Fruit fly (Drosophila melanogaster) whole organism, embryonic: Measurements from ENCODE around the gene CG6766.

Experiments
- CG1024 ChIP-seq: fragments of 200-800 bp; sonication (Bioruptor generic); IDR thresholded peaks from 2 replicates; pipeline ENCODE4 v1.3.6; 2022; ENCODE audit warnings: missing biosample characterization, missing genetic modification characterization
- CG11247 ChIP-seq: fragments of 200-800 bp; sonication (Bioruptor generic); IDR thresholded peaks from 2 replicates; pipeline ENCODE4 v1.3.6; 2022; ENCODE audit warnings: missing biosample characterization, missing genetic modification characterization
- CG11456 ChIP-seq: fragments of 200-800 bp; sonication (Bioruptor generic); IDR thresholded peaks from 3 replicates; pipeline ENCODE4 v1.3.6; 2022; ENCODE audit warnings: missing biosample characterization, missing genetic modification characterization
- CG15479 ChIP-seq: fragments of 200-800 bp; sonication (Bioruptor generic); optimal IDR thresholded peaks from 3 replicates; lab custom pipeline; 2019; ENCODE audit warnings: missing biosample characterization, mild to moderate bottlenecking, missing genetic modification characterization, moderate library complexity
- CG15601 ChIP-seq: fragments of 200-800 bp; sonication (Bioruptor generic); optimal IDR thresholded peaks from 3 replicates; lab custom pipeline; 2019; ENCODE audit warnings: missing biosample characterization, mild to moderate bottlenecking, missing genetic modification characterization, moderate library complexity
- CG18011 ChIP-seq: fragments of 200-800 bp; sonication (Bioruptor generic); optimal IDR thresholded peaks from 2 replicates; lab custom pipeline; 2017; ENCODE audit warnings: missing biosample characterization, missing genetic modification characterization, mild to moderate bottlenecking, moderate library complexity, missing genotype
- CG1832 ChIP-seq: fragments of 200-800 bp; sonication (Bioruptor generic); optimal IDR thresholded peaks from 2 replicates; lab custom pipeline; 2017; ENCODE audit warnings: missing biosample characterization, mild to moderate bottlenecking, missing genetic modification characterization, inconsistent platforms
- CG18599 ChIP-seq: fragments of 200-800 bp; sonication (Bioruptor generic); optimal IDR thresholded peaks from 3 replicates; lab custom pipeline; 2017; ENCODE audit warnings: missing biosample characterization, missing genetic modification characterization, mild to moderate bottlenecking, moderate library complexity, missing genetic modification reagents
- CG32772 ChIP-seq: fragments of 200-800 bp; sonication (Bioruptor generic); IDR thresholded peaks from 2 replicates; pipeline ENCODE4 v1.3.6; 2022; ENCODE audit warnings: missing biosample characterization, missing genetic modification characterization
- CG3838 ChIP-seq: fragments of 200-800 bp; sonication (Bioruptor generic); optimal IDR thresholded peaks from 3 replicates; lab custom pipeline; 2016; ENCODE audit warnings: missing biosample characterization, missing genetic modification characterization
- CG6854 ChIP-seq: fragments of 200-800 bp; sonication (Bioruptor generic); optimal IDR thresholded peaks from 3 replicates; lab custom pipeline; 2017; ENCODE audit warnings: missing biosample characterization, mild to moderate bottlenecking, missing genetic modification characterization
- CG7271 ChIP-seq: fragments of 200-800 bp; sonication (Bioruptor generic); optimal IDR thresholded peaks from 2 replicates; lab custom pipeline; 2018; ENCODE audit warnings: missing biosample characterization, mild to moderate bottlenecking, missing genetic modification characterization, moderate library complexity
- CG8478 ChIP-seq: fragments of >200 bp; optimal IDR thresholded peaks from 2 replicates; lab custom pipeline; 2018
- D ChIP-seq, 2 experiments: fragments of 200-800 bp in 1 of 2; fragments of >200 bp in 1 of 2; sonication (Bioruptor generic) in 1 of 2; optimal IDR thresholded peaks; 2 replicates in 1 of 2; 3 replicates in 1 of 2; lab custom pipeline; 2017; ENCODE audit warnings: mild to moderate bottlenecking in 1 of 2, missing biosample characterization in 1 of 2, missing genetic modification characterization in 1 of 2, missing genetic modification reagents in 1 of 2
- Deaf1 ChIP-seq: fragments of 200-800 bp; optimal IDR thresholded peaks from 3 replicates; lab custom pipeline; 2019; ENCODE audit warnings: missing biosample characterization, mild to moderate bottlenecking, missing genetic modification characterization, moderate library complexity
- Dip2 ChIP-seq: fragments of 200-800 bp; sonication (Bioruptor generic); IDR thresholded peaks from 2 replicates; pipeline ENCODE4 v1.3.6; 2022; ENCODE audit warnings: missing biosample characterization, missing genetic modification characterization
- Ets65A ChIP-seq: fragments of 200-800 bp; sonication (Bioruptor generic); peaks from one replicate; lab custom pipeline; 2016; ENCODE audit warnings: missing biosample characterization, missing genetic modification characterization
- Fer1 ChIP-seq: fragments of 200-800 bp; sonication (Bioruptor generic); optimal IDR thresholded peaks from 2 replicates; lab custom pipeline; 2017; ENCODE audit warnings: missing biosample characterization, mild to moderate bottlenecking, missing genetic modification characterization
- HHEX ChIP-seq: fragments of 200-800 bp; sonication (Bioruptor generic); optimal IDR thresholded peaks from 3 replicates; lab custom pipeline; 2017; ENCODE audit warnings: missing biosample characterization, mild to moderate bottlenecking, missing genetic modification characterization, missing genetic modification reagents
- HmgZ ChIP-seq: fragments of 200-800 bp; sonication (Bioruptor generic); optimal IDR thresholded peaks from 2 replicates; lab custom pipeline; 2018; ENCODE audit warnings: missing biosample characterization, mild to moderate bottlenecking, missing genetic modification characterization
- MESR4 ChIP-seq: fragments of 200-800 bp; sonication (Bioruptor generic); optimal IDR thresholded peaks from 2 replicates; lab custom pipeline; 2018; ENCODE audit warnings: missing biosample characterization, mild to moderate bottlenecking, missing genetic modification characterization, moderate library complexity
- NK7.1 ChIP-seq: fragments of 200-800 bp; sonication (Bioruptor generic); optimal IDR thresholded peaks from 3 replicates; lab custom pipeline; 2016; ENCODE audit warnings: missing biosample characterization, missing genetic modification characterization
- Nf-YB ChIP-seq: fragments of 200-800 bp; sonication (Bioruptor generic); optimal IDR thresholded peaks from 3 replicates; lab custom pipeline; 2019; ENCODE audit warnings: missing biosample characterization, mild to moderate bottlenecking, missing genetic modification characterization, moderate library complexity
- Nf-YC ChIP-seq: fragments of 200-800 bp; optimal IDR thresholded peaks from 3 replicates; lab custom pipeline; 2019; ENCODE audit warnings: missing biosample characterization, mild to moderate bottlenecking, missing genetic modification characterization, moderate library complexity
- Usf ChIP-seq: fragments of 200-800 bp; sonication (Bioruptor generic); optimal IDR thresholded peaks from 2 replicates; lab custom pipeline; 2017; ENCODE audit warnings: missing genotype, missing biosample characterization, missing genetic modification characterization
- amos ChIP-seq: fragments of 200-800 bp; sonication (Bioruptor generic); IDR thresholded peaks from 2 replicates; pipeline ENCODE4 v1.3.6; 2022; ENCODE audit warnings: missing biosample characterization, missing genetic modification characterization; ENCODE audit not compliant: partially characterized antibody
- cad ChIP-seq: fragments of >200 bp; optimal IDR thresholded peaks from 2 replicates; lab custom pipeline; 2017; ENCODE audit warnings: missing biosample characterization, missing genetic modification characterization
- caup ChIP-seq: fragments of 200-800 bp; sonication (Bioruptor generic); optimal IDR thresholded peaks from 3 replicates; lab custom pipeline; 2017; ENCODE audit warnings: missing biosample characterization, mild to moderate bottlenecking, missing genetic modification characterization, moderate library complexity; ENCODE audit not compliant: severe bottlenecking
- gce ChIP-seq: fragments of 200-800 bp; sonication (Bioruptor generic); IDR thresholded peaks from 3 replicates; pipeline ENCODE4 v1.3.6; 2022; ENCODE audit warnings: missing biosample characterization, missing genetic modification characterization
- hkb ChIP-seq, 2 experiments: fragments of 200-800 bp in 1 of 2; fragments of >200 bp in 1 of 2; sonication (Bioruptor generic) in 1 of 2; IDR thresholded peaks in 1 of 2; optimal IDR thresholded peaks in 1 of 2; 2 replicates each; pipeline versions ENCODE4 v1.3.6 to Lab custom; 2017 to 2022; ENCODE audit warnings: missing biosample characterization in 1 of 2, missing genetic modification characterization in 1 of 2
- kah ChIP-seq: fragments of 200-800 bp; sonication (Bioruptor generic); optimal IDR thresholded peaks from 2 replicates; lab custom pipeline; 2018; ENCODE audit warnings: missing biosample characterization, mild to moderate bottlenecking, missing genetic modification characterization
- odd ChIP-seq: fragments of 200-800 bp; sonication (Bioruptor generic); optimal IDR thresholded peaks from 2 replicates; lab custom pipeline; 2017; ENCODE audit warnings: missing biosample characterization, mild to moderate bottlenecking, missing genetic modification characterization
- prd ChIP-seq, 3 experiments: fragments of >200 bp in 2 of 3; fragments of 200-800 bp in 1 of 3; sonication (Bioruptor generic) in 1 of 3; optimal IDR thresholded peaks in 2 of 3; IDR thresholded peaks in 1 of 3; 2 replicates in 2 of 3; 3 replicates in 1 of 3; pipeline versions ENCODE4 v1.3.6 to Lab custom; 2017 to 2022; ENCODE audit warnings: missing biosample characterization in 1 of 3, missing genetic modification characterization in 1 of 3
- sima ChIP-seq: fragments of 200-800 bp; sonication (Bioruptor generic); optimal IDR thresholded peaks from 2 replicates; lab custom pipeline; 2016; ENCODE audit warnings: missing biosample characterization, missing genetic modification characterization
- tll ChIP-seq, 2 experiments: fragments of 200-800 bp in 1 of 2; fragments of >200 bp in 1 of 2; sonication (Bioruptor generic) in 1 of 2; optimal IDR thresholded peaks; 2 replicates each; lab custom pipeline; 2017 to 2019; ENCODE audit warnings: missing biosample characterization in 2 of 2, missing genetic modification characterization in 2 of 2, mild to moderate bottlenecking in 1 of 2, moderate library complexity in 1 of 2
- twi ChIP-seq: fragments of 200-800 bp; optimal IDR thresholded peaks from 2 replicates; lab custom pipeline; 2019; ENCODE audit warnings: missing biosample characterization, mild to moderate bottlenecking, missing genetic modification characterization, moderate library complexity
- vvl ChIP-seq: fragments of 200-800 bp; sonication (Bioruptor generic); IDR thresholded peaks from 2 replicates; pipeline ENCODE4 v1.3.6; 2022; ENCODE audit warnings: missing biosample characterization, missing genetic modification characterization
- zen ChIP-seq: fragments of 200-800 bp; sonication (Bioruptor generic); optimal IDR thresholded peaks from 3 replicates; lab custom pipeline; 2018; ENCODE audit warnings: missing biosample characterization, mild to moderate bottlenecking, missing genetic modification characterization, moderate library complexity

The CG6766 gene

dm6 chr2L:12081118-12081665 lies 40.7 kb upstream of the CG6766 start (continued):
- TF ChIP-seq kah (GFP tag; lab: Kevin White, UChicago) (no peak), Deaf1 (no peak), amos (0 out of 2 replicates have a peak, but pooled peaks have one; percentile 14), Ets65A (peak; percentile 37), CG11247 (no peak), prd (optimal IDR thresholded peaks at IDR 0.05; lab: Kevin White, UChicago) (no peak), prd (GFP tag; IDR thresholded peaks at IDR 0.05; lab: Robert Waterston, UW) (peak; percentile 41; the same call in 1 of the 3 replicates), HmgZ (tag; lab: Kevin White, UChicago) (no peak), CG11456 (no peak), gce (no peak), sima (GFP tag; lab: Kevin White, UChicago) (no peak), CG15479 (GFP tag; lab: Kevin White, UChicago) (peak; percentile 93), CG15601 (no peak), CG7271 (tag; lab: Kevin White, UChicago) (peak; percentile 91), MESR4 (GFP tag; lab: Kevin White, UChicago) (no peak)

dm6 chr2L:12079827-12080381 lies 39.4 kb upstream of the CG6766 start:
- TF ChIP-seq prd (optimal IDR thresholded peaks at IDR 0.05; lab: Kevin White, UChicago) (no peak), prd (GFP tag; IDR thresholded peaks at IDR 0.05; lab: Robert Waterston, UW) (peak; percentile 85), Fer1 (GFP tag; lab: Kevin White, UChicago) (no peak), HHEX (no peak), CG3838 (GFP tag; lab: Kevin White, UChicago) (no peak), CG18011 (GFP tag; lab: Kevin White, UChicago) (no peak), CG8478 (lab: Kevin White, UChicago) (peak; percentile 71), Dip2 (GFP tag; lab: Robert Waterston, UW) (no peak), odd (GFP tag; lab: Kevin White, UChicago) (no peak), hkb (optimal IDR thresholded peaks at IDR 0.05; lab: Kevin White, UChicago) (no peak), hkb (GFP tag; IDR thresholded peaks at IDR 0.05; lab: Robert Waterston, UW) (no peak), tll (GFP tag; optimal IDR thresholded peaks at IDR 0.05; lab: Kevin White, UChicago) (peak in 1 of 2 experiments; percentile 70), NK7.1 (no peak), CG6854 (GFP tag; lab: Kevin White, UChicago) (no peak), CG1832 (peak; percentile 19), Usf (GFP tag; lab: Kevin White, UChicago) (no peak), HmgZ (tag; lab: Kevin White, UChicago) (no peak), CG15479 (GFP tag; lab: Kevin White, UChicago) (peak; percentile 26), CG1024 (no peak), Deaf1 (no peak), D (optimal IDR thresholded peaks at IDR 0.05; lab: Kevin White, UChicago) (peak; percentile 87), D (GFP tag; optimal IDR thresholded peaks at IDR 0.05; lab: Kevin White, UChicago) (no peak), CG18599 (no peak), caup (GFP tag; lab: Kevin White, UChicago) (no peak), vvl (GFP tag; lab: Robert Waterston, UW) (no peak), Nf-YC (peak; percentile 53), twi (peak; percentile 49), cad (GFP tag; lab: Kevin White, UChicago) (peak; percentile 54), CG32772 (GFP tag; lab: Robert Waterston, UW) (0 out of 2 replicates have a peak, but pooled peaks have one; percentile 19), Nf-YB (peak; percentile 34), Ets65A (peak; percentile 48), zen (tag; lab: Kevin White, UChicago) (peak; percentile 96)
